Fruit fly (Drosophila melanogaster) whole organism, embryonic: ENCODE results near the gene CG5828.

Experiments
- Abd-B ChIP-seq: fragments of 200-800 bp; sonication (Bioruptor generic); optimal IDR thresholded peaks from 2 replicates; lab custom pipeline; 2018; ENCODE audit warnings: missing biosample characterization, mild to moderate bottlenecking, missing genetic modification characterization, moderate library complexity
- Antp ChIP-seq: fragments of 200-800 bp; sonication (Bioruptor generic); optimal IDR thresholded peaks from 3 replicates; lab custom pipeline; 2016; ENCODE audit warnings: missing biosample characterization, missing genetic modification characterization
- BEAF-32 ChIP-seq: fragments of 200-800 bp; sonication (Bioruptor generic); optimal IDR thresholded peaks from 3 replicates; lab custom pipeline; 2017; ENCODE audit warnings: missing biosample characterization, missing genetic modification characterization, mild to moderate bottlenecking, moderate library complexity, missing genetic modification reagents
- Bdp1 ChIP-seq: fragments of 200-800 bp; sonication (Bioruptor generic); optimal IDR thresholded peaks from 3 replicates; lab custom pipeline; 2016; ENCODE audit warnings: missing biosample characterization, missing genetic modification characterization
- CG11093 ChIP-seq: fragments of 200-800 bp; sonication (Bioruptor generic); IDR thresholded peaks from 3 replicates; pipeline ENCODE4 v1.3.6; 2022; ENCODE audit warnings: missing biosample characterization, missing genetic modification characterization
- CG11723 ChIP-seq: fragments of 200-800 bp; sonication (Bioruptor generic); optimal IDR thresholded peaks from 2 replicates; lab custom pipeline; 2017; ENCODE audit warnings: missing biosample characterization, mild to moderate bottlenecking, missing genetic modification characterization
- CG12299 ChIP-seq: fragments of 200-800 bp; sonication (Bioruptor generic); optimal IDR thresholded peaks from 2 replicates; lab custom pipeline; 2018; ENCODE audit warnings: missing biosample characterization, mild to moderate bottlenecking, missing genetic modification characterization
- CG13894 ChIP-seq: fragments of 200-800 bp; sonication (Bioruptor generic); optimal IDR thresholded peaks from 3 replicates; lab custom pipeline; 2018; ENCODE audit warnings: missing biosample characterization, mild to moderate bottlenecking, missing genetic modification characterization, moderate library complexity
- CG14860 ChIP-seq: fragments of 200-800 bp; sonication (Bioruptor generic); IDR thresholded peaks from 3 replicates; pipeline ENCODE4 v1.3.6; 2022; ENCODE audit warnings: missing biosample characterization, missing genetic modification characterization; ENCODE audit not compliant: partially characterized antibody
- CG1529 ChIP-seq: fragments of 200-800 bp; sonication (Bioruptor generic); optimal IDR thresholded peaks from 3 replicates; lab custom pipeline; 2018; ENCODE audit warnings: missing biosample characterization, missing genetic modification characterization
- CG16779 ChIP-seq: fragments of 200-800 bp; sonication (Bioruptor generic); IDR thresholded peaks from 2 replicates; pipeline ENCODE4 v1.3.6; 2022; ENCODE audit warnings: missing biosample characterization, missing genetic modification characterization
- CG2129 ChIP-seq: fragments of 200-800 bp; sonication (Bioruptor generic); IDR thresholded peaks from 2 replicates; pipeline ENCODE4 v1.3.6; 2022; ENCODE audit warnings: missing biosample characterization, missing genetic modification characterization; ENCODE audit not compliant: partially characterized antibody
- CG31224 ChIP-seq: fragments of 200-800 bp; sonication (Bioruptor generic); IDR thresholded peaks from 2 replicates; pipeline ENCODE4 v1.3.6; 2022; ENCODE audit warnings: missing biosample characterization, missing genetic modification characterization
- CG31441 ChIP-seq: fragments of 200-800 bp; sonication (Bioruptor generic); IDR thresholded peaks from 2 replicates; pipeline ENCODE4 v1.3.6; 2022; ENCODE audit warnings: missing biosample characterization, missing genetic modification characterization
- CG3407 ChIP-seq: fragments of 200-800 bp; sonication (Bioruptor generic); optimal IDR thresholded peaks from 2 replicates; lab custom pipeline; 2018; ENCODE audit warnings: missing biosample characterization, mild to moderate bottlenecking, missing genetic modification characterization
- CG5180 ChIP-seq: fragments of 200-800 bp; sonication (Bioruptor generic); optimal IDR thresholded peaks from 3 replicates; lab custom pipeline; 2017; ENCODE audit warnings: missing biosample characterization, missing genetic modification characterization, mild to moderate bottlenecking, moderate library complexity, missing genetic modification reagents
- CG6254 ChIP-seq: fragments of 200-800 bp; sonication (Bioruptor generic); optimal IDR thresholded peaks from 3 replicates; lab custom pipeline; 2017; ENCODE audit warnings: mild to moderate bottlenecking, missing biosample characterization, missing genetic modification reagents, missing genetic modification characterization
- CG7928 ChIP-seq: fragments of 200-800 bp; sonication (Bioruptor generic); optimal IDR thresholded peaks from 2 replicates; lab custom pipeline; 2017; ENCODE audit warnings: missing biosample characterization, mild to moderate bottlenecking, missing genetic modification characterization
- CG9609 ChIP-seq: fragments of 200-800 bp; sonication (Bioruptor generic); optimal IDR thresholded peaks from 3 replicates; lab custom pipeline; 2016; ENCODE audit warnings: missing biosample characterization, missing genetic modification characterization
- CG9727 ChIP-seq: fragments of 200-800 bp; sonication (Bioruptor generic); optimal IDR thresholded peaks from 3 replicates; lab custom pipeline; 2017; ENCODE audit warnings: missing biosample characterization, mild to moderate bottlenecking, missing genetic modification characterization
- E2f1 ChIP-seq: fragments of 200-800 bp; sonication (Bioruptor generic); IDR thresholded peaks from 2 replicates; pipeline ENCODE4 v1.3.6; 2022; ENCODE audit warnings: missing biosample characterization, missing genetic modification characterization
- Ets65A ChIP-seq: fragments of 200-800 bp; sonication (Bioruptor generic); peaks from one replicate; lab custom pipeline; 2016; ENCODE audit warnings: missing biosample characterization, missing genetic modification characterization
- Gsc ChIP-seq: fragments of 200-800 bp; sonication (Bioruptor generic); IDR thresholded peaks from 2 replicates; pipeline ENCODE4 v1.3.6; 2022; ENCODE audit warnings: missing biosample characterization, missing genetic modification characterization
- Gug ChIP-seq: fragments of 200-800 bp; sonication (Bioruptor generic); IDR thresholded peaks from 4 replicates; pipeline ENCODE4 v1.3.6; 2022; ENCODE audit warnings: missing biosample characterization, missing genetic modification characterization
- HmgD ChIP-seq: fragments of 200-800 bp; sonication (Bioruptor generic); optimal IDR thresholded peaks from 3 replicates; lab custom pipeline; 2016; ENCODE audit warnings: missing biosample characterization, missing genetic modification characterization
- Hr39 ChIP-seq: fragments of >200 bp; optimal IDR thresholded peaks from 2 replicates; lab custom pipeline; 2017
- Lpt ChIP-seq: fragments of >200 bp; optimal IDR thresholded peaks from 2 replicates; lab custom pipeline; 2018; ENCODE audit warnings: missing biosample characterization, missing genetic modification characterization
- MTF-1 ChIP-seq: fragments of 200-800 bp; sonication (Bioruptor generic); optimal IDR thresholded peaks from 2 replicates; lab custom pipeline; 2018; ENCODE audit warnings: missing biosample characterization, mild to moderate bottlenecking, missing genetic modification characterization, borderline replicate concordance
- PHDP ChIP-seq: fragments of 200-800 bp; sonication (Bioruptor generic); optimal IDR thresholded peaks from 3 replicates; lab custom pipeline; 2018; ENCODE audit warnings: missing biosample characterization, mild to moderate bottlenecking, missing genetic modification characterization, moderate library complexity
- Sox100B ChIP-seq: fragments of 200-800 bp; sonication (Bioruptor generic); optimal IDR thresholded peaks from 3 replicates; lab custom pipeline; 2018; ENCODE audit warnings: missing biosample characterization, mild to moderate bottlenecking, missing genetic modification characterization
- Usf ChIP-seq: fragments of 200-800 bp; sonication (Bioruptor generic); optimal IDR thresholded peaks from 2 replicates; lab custom pipeline; 2017; ENCODE audit warnings: missing genotype, missing biosample characterization, missing genetic modification characterization
- Vsx1 ChIP-seq: fragments of 200-800 bp; sonication (Bioruptor generic); optimal IDR thresholded peaks from 2 replicates; lab custom pipeline; 2017; ENCODE audit warnings: missing biosample characterization, mild to moderate bottlenecking, missing genetic modification characterization, missing genetic modification reagents
- amos ChIP-seq: fragments of 200-800 bp; sonication (Bioruptor generic); IDR thresholded peaks from 2 replicates; pipeline ENCODE4 v1.3.6; 2022; ENCODE audit warnings: missing biosample characterization, missing genetic modification characterization; ENCODE audit not compliant: partially characterized antibody
- ash1 ChIP-seq: fragments of 200-800 bp; sonication (Bioruptor generic); optimal IDR thresholded peaks from 2 replicates; lab custom pipeline; 2018; ENCODE audit warnings: missing biosample characterization, mild to moderate bottlenecking, missing genetic modification characterization
- cad ChIP-seq: fragments of >200 bp; optimal IDR thresholded peaks from 2 replicates; lab custom pipeline; 2017; ENCODE audit warnings: missing biosample characterization, missing genetic modification characterization
- chm ChIP-seq: fragments of 200-800 bp; sonication (Bioruptor generic); IDR thresholded peaks from 2 replicates; pipeline ENCODE4 v1.3.6; 2022; ENCODE audit warnings: missing biosample characterization, missing genetic modification characterization
- dmrt11E ChIP-seq: fragments of 200-800 bp; sonication (Bioruptor generic); optimal IDR thresholded peaks from 3 replicates; lab custom pipeline; 2018; ENCODE audit warnings: missing biosample characterization, mild to moderate bottlenecking, missing genetic modification characterization, moderate library complexity
- gcm ChIP-seq: fragments of 200-800 bp; sonication (Bioruptor generic); optimal IDR thresholded peaks from 2 replicates; lab custom pipeline; 2019; ENCODE audit warnings: missing biosample characterization, mild to moderate bottlenecking, missing genetic modification characterization, moderate library complexity
- lov ChIP-seq, 2 experiments: fragments of 200-800 bp in 1 of 2; fragments of >200 bp in 1 of 2; sonication (Bioruptor generic) in 1 of 2; IDR thresholded peaks in 1 of 2; optimal IDR thresholded peaks in 1 of 2; 2 replicates in 1 of 2; 3 replicates in 1 of 2; pipeline versions ENCODE4 v1.3.6 to Lab custom; 2017 to 2022; ENCODE audit warnings: missing biosample characterization in 1 of 2, missing genetic modification characterization in 1 of 2
- mam ChIP-seq: fragments of 200-800 bp; sonication (Bioruptor generic); optimal IDR thresholded peaks from 3 replicates; lab custom pipeline; 2016; ENCODE audit warnings: missing biosample characterization, missing genetic modification characterization
- onecut ChIP-seq: fragments of 200-800 bp; sonication (Bioruptor generic); IDR thresholded peaks from 2 replicates; pipeline ENCODE4 v1.3.6; 2022; ENCODE audit warnings: missing biosample characterization, missing genetic modification characterization
- pho ChIP-seq: fragments of 200-800 bp; sonication (Bioruptor generic); optimal IDR thresholded peaks from 2 replicates; lab custom pipeline; 2016; ENCODE audit warnings: missing biosample characterization, missing genetic modification characterization
- sqz ChIP-seq: fragments of 200-800 bp; sonication (Bioruptor generic); optimal IDR thresholded peaks from 3 replicates; lab custom pipeline; 2018; ENCODE audit warnings: missing biosample characterization, mild to moderate bottlenecking, missing genetic modification characterization
- sr ChIP-seq: fragments of 200-800 bp; sonication (Bioruptor generic); IDR thresholded peaks from 3 replicates; pipeline ENCODE4 v1.3.6; 2022; ENCODE audit warnings: missing biosample characterization, missing genetic modification characterization
- tgo ChIP-seq: fragments of 200-800 bp; sonication (Bioruptor generic); IDR thresholded peaks from 3 replicates; pipeline ENCODE4 v1.3.6; 2022; ENCODE audit warnings: missing biosample characterization, missing genetic modification characterization
- tna ChIP-seq: fragments of 200-800 bp; sonication (Bioruptor generic); IDR thresholded peaks from 2 replicates; pipeline ENCODE4 v1.3.6; 2022; ENCODE audit warnings: missing biosample characterization, missing genetic modification characterization; ENCODE audit not compliant: partially characterized antibody
- z ChIP-seq: fragments of 200-800 bp; sonication (Bioruptor generic); IDR thresholded peaks from 3 replicates; pipeline ENCODE4 v1.3.6; 2022; ENCODE audit warnings: missing biosample characterization, missing genetic modification characterization

The CG5828 gene

DNA sequence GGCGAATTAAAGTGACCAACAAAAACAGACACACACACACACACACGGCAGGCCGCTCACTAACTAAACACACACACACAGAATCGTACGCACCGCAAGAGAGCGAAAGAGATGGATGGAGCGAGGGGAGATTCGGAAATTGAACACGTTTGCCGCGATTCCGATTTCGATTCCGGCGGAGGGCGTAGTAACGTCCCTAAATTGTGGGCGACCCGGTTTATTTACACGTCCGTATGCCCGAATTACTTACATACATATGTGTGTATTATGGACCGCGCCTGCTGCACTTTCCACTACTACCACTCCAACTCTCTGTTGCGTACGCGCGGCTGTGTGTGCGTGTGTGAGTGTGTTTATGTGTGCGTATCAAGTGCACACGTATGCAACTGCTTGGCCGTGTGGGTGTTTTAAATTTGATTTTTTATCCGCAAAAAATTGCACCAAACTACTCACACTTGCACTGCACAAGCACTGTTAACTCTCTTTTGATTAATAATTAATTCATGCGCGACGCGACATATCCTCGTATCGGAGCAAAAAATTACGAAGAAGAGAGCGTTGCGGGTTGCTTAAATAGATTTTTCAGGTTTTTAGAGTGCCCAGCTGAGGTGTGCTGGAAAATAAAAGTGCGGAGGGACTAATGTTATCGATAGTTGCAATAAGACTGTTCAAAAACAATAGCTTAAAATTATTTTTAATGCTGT, 632 bp upstream of the CG5828 start, which contains the start of gene Pgant5 (continued):
- TF ChIP-seq BEAF-32 (GFP tag; lab: Kevin White, UChicago) = no peak
- no peak for TF ChIP-seq CG11723 (GFP tag; lab: Kevin White, UChicago)
- no peak for TF ChIP-seq E2f1
- TF ChIP-seq CG9727 (GFP tag; lab: Kevin White, UChicago) = no peak
- TF ChIP-seq onecut (GFP tag; lab: Robert Waterston, UW) = no peak
- TF ChIP-seq sr (GFP tag; lab: Robert Waterston, UW) = no peak
- no peak for TF ChIP-seq CG7928
- TF ChIP-seq Gsc (GFP tag; lab: Robert Waterston, UW) = no peak
- no peak for TF ChIP-seq CG16779 (GFP tag; lab: Robert Waterston, UW)
- peak; percentile 17 for TF ChIP-seq CG9609 (GFP tag; lab: Kevin White, UChicago)
- peak; percentile 5 for TF ChIP-seq CG12299 (tag; lab: Kevin White, UChicago)
- TF ChIP-seq Hr39 (lab: Kevin White, UChicago) = no peak
- TF ChIP-seq pho (GFP tag; lab: Kevin White, UChicago) = peak; percentile 24
- TF ChIP-seq CG5180 (GFP tag; lab: Kevin White, UChicago) = peak; percentile 30
- no peak; the same call in 1 of the 2 replicates for TF ChIP-seq CG2129 (GFP tag; lab: Robert Waterston, UW)
- TF ChIP-seq dmrt11E (tag; lab: Kevin White, UChicago) = no peak
- no peak for TF ChIP-seq Ets65A (GFP tag; lab: Kevin White, UChicago)
- TF ChIP-seq PHDP = no peak
- TF ChIP-seq tna = peak; percentile 39; the same call in 1 of the 2 replicates
- no peak for TF ChIP-seq Sox100B (GFP tag; lab: Kevin White, UChicago)
- TF ChIP-seq CG11093 (GFP tag; lab: Robert Waterston, UW) = no peak
- TF ChIP-seq CG31224 (GFP tag; lab: Robert Waterston, UW) = no peak
- no peak for TF ChIP-seq Usf (GFP tag; lab: Kevin White, UChicago)
- TF ChIP-seq Bdp1 (GFP tag; lab: Kevin White, UChicago) = no peak
- TF ChIP-seq mam (GFP tag; lab: Kevin White, UChicago) = no peak
- TF ChIP-seq CG14860 = peak; percentile 61; the same call in 1 of the 3 replicates
- TF ChIP-seq Lpt (GFP tag; lab: Kevin White, UChicago) = no peak
- 0 out of 3 replicates have a peak, but pooled peaks have one; percentile 17 for TF ChIP-seq z (GFP tag; lab: Robert Waterston, UW)
- TF ChIP-seq chm = no peak; the same call in 1 of the 2 replicates
- no peak for TF ChIP-seq CG6254 (GFP tag; lab: Kevin White, UChicago)
- TF ChIP-seq tgo (GFP tag; lab: Robert Waterston, UW) = no peak
- TF ChIP-seq Antp (GFP tag; lab: Kevin White, UChicago) = no peak
- TF ChIP-seq amos (GFP tag; lab: Robert Waterston, UW) = peak; percentile 10
- TF ChIP-seq CG13894 (tag; lab: Kevin White, UChicago) = peak; percentile 30
- TF ChIP-seq cad (GFP tag; lab: Kevin White, UChicago) = no peak
- TF ChIP-seq CG1529 = no peak
- TF ChIP-seq lov (optimal IDR thresholded peaks at IDR 0.05; lab: Kevin White, UChicago) = no peak
- TF ChIP-seq lov (GFP tag; IDR thresholded peaks at IDR 0.05; lab: Robert Waterston, UW) = no peak
- peak; percentile 20 for TF ChIP-seq MTF-1 (GFP tag; lab: Kevin White, UChicago)
- no peak for TF ChIP-seq CG3407
- no peak for TF ChIP-seq Vsx1 (GFP tag; lab: Kevin White, UChicago)
- peak; percentile 55 for TF ChIP-seq gcm (GFP tag; lab: Kevin White, UChicago)
- no peak for TF ChIP-seq Abd-B
- TF ChIP-seq Gug (GFP tag; lab: Robert Waterston, UW) = no peak
- no peak for TF ChIP-seq ash1
- no peak for TF ChIP-seq sqz (GFP tag; lab: Kevin White, UChicago)
- TF ChIP-seq CG31441 (GFP tag; lab: Robert Waterston, UW) = no peak
- no peak for TF ChIP-seq HmgD (GFP tag; lab: Kevin White, UChicago)
